Fruit fly (Drosophila melanogaster) whole organism, wandering third instar larva: ENCODE measurements around the gene Srp54k.

Experiments used
- CG32264 ChIP-seq: fragments of 200-800 bp; sonication (Bioruptor generic); optimal IDR thresholded peaks from 2 replicates; lab custom pipeline; 2016; ENCODE audit warnings: missing biosample characterization, missing genetic modification characterization
- CG9705 ChIP-seq: fragments of 200-800 bp; sonication (Bioruptor generic); optimal IDR thresholded peaks from 2 replicates; lab custom pipeline; 2018; ENCODE audit warnings: missing biosample characterization, mild to moderate bottlenecking, missing genetic modification characterization
- CrebA ChIP-seq: fragments of 200-800 bp; sonication (Bioruptor generic); optimal IDR thresholded peaks from 2 replicates; lab custom pipeline; 2016; ENCODE audit warnings: missing biosample characterization, mild to moderate bottlenecking, missing genetic modification characterization, borderline replicate concordance
- Dfd ChIP-seq: fragments of >200 bp; optimal IDR thresholded peaks from 2 replicates; lab custom pipeline; 2017; ENCODE audit warnings: missing biosample characterization, missing genetic modification characterization
- GATAd ChIP-seq: sonication (Bioruptor generic); optimal IDR thresholded peaks from 2 replicates; lab custom pipeline; 2016; ENCODE audit warnings: missing biosample characterization, missing genetic modification characterization
- HLH106 ChIP-seq: fragments of 200-800 bp; optimal IDR thresholded peaks from 3 replicates; lab custom pipeline; 2019; ENCODE audit warnings: missing biosample characterization, mild to moderate bottlenecking, missing genetic modification characterization, moderate library complexity
- Hnf4 ChIP-seq: fragments of 200-800 bp; sonication (Bioruptor generic); optimal IDR thresholded peaks from 2 replicates; lab custom pipeline; 2016; ENCODE audit warnings: missing biosample characterization, mild to moderate bottlenecking, missing genetic modification characterization
- Jra ChIP-seq: sonication (Bioruptor generic); optimal IDR thresholded peaks from 2 replicates; lab custom pipeline; 2016; ENCODE audit warnings: missing biosample characterization, missing genetic modification characterization
- Mio ChIP-seq: sonication (Bioruptor generic); optimal IDR thresholded peaks from 2 replicates; lab custom pipeline; 2016; ENCODE audit warnings: missing biosample characterization, missing genetic modification characterization
- Myc ChIP-seq: fragments of >200 bp; optimal IDR thresholded peaks from 2 replicates; lab custom pipeline; 2017
- N ChIP-seq: fragments of >200 bp; optimal IDR thresholded peaks from 2 replicates; lab custom pipeline; 2018; ENCODE audit warnings: missing biosample characterization, missing external identifiers, missing genetic modification characterization
- OdsH ChIP-seq: fragments of 200-800 bp; sonication (Bioruptor generic); optimal IDR thresholded peaks from 2 replicates; lab custom pipeline; 2016; ENCODE audit warnings: missing biosample characterization, mild to moderate bottlenecking, missing genetic modification characterization
- Rel ChIP-seq, 2 experiments: fragments of 200-800 bp; sonication (Bioruptor generic) in 1 of 2; optimal IDR thresholded peaks; 2 replicates in 1 of 2; 3 replicates in 1 of 2; lab custom pipeline; 2016 to 2019; ENCODE audit warnings: mild to moderate bottlenecking in 2 of 2, missing biosample characterization in 2 of 2, missing genetic modification characterization in 2 of 2, moderate library complexity in 1 of 2
- Vsx2 ChIP-seq: fragments of 200-300, 225-300 bp; sonication (Bioruptor generic); optimal IDR thresholded peaks from 2 replicates; lab custom pipeline; 2018; ENCODE audit warnings: missing biosample characterization, missing genetic modification characterization; ENCODE audit not compliant: partially characterized antibody
- br ChIP-seq: fragments of 200-800 bp; sonication (Bioruptor generic); optimal IDR thresholded peaks from 2 replicates; lab custom pipeline; 2016; ENCODE audit warnings: missing biosample characterization, missing genetic modification characterization
- brk ChIP-seq: fragments of 200-800 bp; sonication (Bioruptor generic); optimal IDR thresholded peaks from 2 replicates; lab custom pipeline; 2016; ENCODE audit warnings: missing biosample characterization, mild to moderate bottlenecking, missing genetic modification characterization
- dl ChIP-seq, 2 experiments: fragments of 175-275, 200-275 bp in 1 of 2; fragments of 200-275 bp in 1 of 2; sonication (Bioruptor generic); optimal IDR thresholded peaks; lab custom pipeline; 2018; ENCODE audit warnings: mild to moderate bottlenecking in 2 of 2, missing biosample characterization in 2 of 2, missing genetic modification characterization in 2 of 2, moderate library complexity in 2 of 2; ENCODE audit not compliant: partially characterized antibody in 2 of 2, insufficient read depth in 1 of 2
- dsf ChIP-seq: sonication (Bioruptor generic); optimal IDR thresholded peaks from 2 replicates; lab custom pipeline; 2016; ENCODE audit warnings: missing biosample characterization, missing genetic modification characterization, borderline replicate concordance
- ey ChIP-seq: fragments of 200-800 bp; sonication (Bioruptor generic); optimal IDR thresholded peaks from 2 replicates; lab custom pipeline; 2016; ENCODE audit warnings: missing biosample characterization, missing genetic modification characterization
- foxo ChIP-seq, 2 experiments: fragments of 200-800 bp; sonication (Bioruptor generic); optimal IDR thresholded peaks; 2 replicates in 1 of 2; 3 replicates in 1 of 2; lab custom pipeline; 2016 to 2017; ENCODE audit warnings: missing biosample characterization in 2 of 2, missing genetic modification characterization in 2 of 2
- fru ChIP-seq: fragments of 200-800 bp; sonication (Bioruptor generic); optimal IDR thresholded peaks from 3 replicates; lab custom pipeline; 2016; ENCODE audit warnings: missing biosample characterization, mild to moderate bottlenecking, missing genetic modification characterization
- h ChIP-seq: fragments of 200-800 bp; sonication (Bioruptor generic); optimal IDR thresholded peaks from 3 replicates; lab custom pipeline; 2016; ENCODE audit warnings: missing biosample characterization, mild to moderate bottlenecking, missing genetic modification characterization
- jim ChIP-seq: fragments of 175-275, 200-325 bp; sonication (Bioruptor generic); optimal IDR thresholded peaks from 2 replicates; lab custom pipeline; 2016; ENCODE audit warnings: missing biosample characterization, mild to moderate bottlenecking, missing genetic modification characterization
- lola ChIP-seq: fragments of >200 bp; optimal IDR thresholded peaks from 2 replicates; lab custom pipeline; 2017; ENCODE audit warnings: missing biosample characterization, missing genetic modification characterization
- pan ChIP-seq: fragments of >200 bp; optimal IDR thresholded peaks from 2 replicates; lab custom pipeline; 2017
- psq ChIP-seq: fragments of 200-800 bp; sonication (Bioruptor generic); optimal IDR thresholded peaks from 3 replicates; lab custom pipeline; 2017; ENCODE audit warnings: missing biosample characterization, mild to moderate bottlenecking, missing genetic modification characterization, moderate library complexity
- rgr ChIP-seq: fragments of 200-800 bp; sonication (Bioruptor generic); optimal IDR thresholded peaks from 3 replicates; lab custom pipeline; 2016; ENCODE audit warnings: missing biosample characterization, mild to moderate bottlenecking, missing genetic modification characterization
- sage ChIP-seq: fragments of 200-800 bp; sonication (Bioruptor generic); optimal IDR thresholded peaks from 2 replicates; lab custom pipeline; 2016; ENCODE audit warnings: missing biosample characterization, mild to moderate bottlenecking, missing genetic modification characterization
- sv ChIP-seq: fragments of 200-800 bp; sonication (Bioruptor generic); optimal IDR thresholded peaks from 3 replicates; lab custom pipeline; 2016; ENCODE audit warnings: missing biosample characterization, missing genetic modification characterization
- tai ChIP-seq: sonication (Bioruptor generic); optimal IDR thresholded peaks from 2 replicates; lab custom pipeline; 2016; ENCODE audit warnings: missing biosample characterization, missing genetic modification characterization
- usp ChIP-seq: fragments of >200 bp; optimal IDR thresholded peaks from 2 replicates; lab custom pipeline; 2017; ENCODE audit warnings: missing biosample characterization, missing genetic modification characterization

The Srp54k gene

DNA sequence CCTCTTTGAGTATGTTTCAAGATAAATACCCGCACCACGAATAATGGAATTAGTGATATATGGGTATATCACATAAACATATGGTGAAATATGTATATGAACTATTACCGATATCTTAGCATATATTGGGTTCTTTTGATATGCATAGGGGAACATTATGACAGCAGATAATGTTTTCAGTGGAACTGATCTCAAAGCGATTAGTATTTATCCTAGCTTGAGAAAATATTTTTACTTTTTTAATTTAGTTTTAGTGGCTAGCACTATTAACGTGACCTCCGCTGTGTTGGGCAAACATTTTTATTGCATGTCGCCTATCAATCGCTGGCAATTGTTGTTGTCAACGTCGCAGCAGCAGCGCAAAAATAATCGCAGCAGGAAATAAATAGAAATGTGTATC is 35.9 kb downstream of the Srp54k start:
- TF ChIP-seq usp (GFP tag; lab: Kevin White, UChicago): no peak
- TF ChIP-seq br: no peak
- peak; percentile 18 for TF ChIP-seq ey (GFP tag; lab: Kevin White, UChicago)
- TF ChIP-seq CG32264 (GFP tag; lab: Kevin White, UChicago): no peak
- peak; percentile 34 for TF ChIP-seq h (GFP tag; lab: Kevin White, UChicago)
- TF ChIP-seq foxo (GFP tag; optimal IDR thresholded peaks at IDR 0.05; lab: Kevin White, UChicago): peak in 1 of 2 experiments; percentile 35
- no peak for TF ChIP-seq Dfd (GFP tag; lab: Kevin White, UChicago)
- no peak for TF ChIP-seq dsf
- peak; percentile 14 for TF ChIP-seq HLH106 (tag; lab: Kevin White, UChicago)
- no peak for TF ChIP-seq CG9705
- TF ChIP-seq pan (lab: Kevin White, UChicago): no peak
- TF ChIP-seq dl (GFP tag; optimal IDR thresholded peaks at IDR 0.05; lab: Kevin White, UChicago; ENCODE audit: insufficient read depth in 1 of 2, partially characterized antibody in 2 of 2): no peak
- no peak for TF ChIP-seq brk (GFP tag; lab: Kevin White, UChicago)
- TF ChIP-seq Mio (GFP tag; lab: Kevin White, UChicago): no peak
- peak; percentile 18 for TF ChIP-seq psq (GFP tag; lab: Kevin White, UChicago)
- TF ChIP-seq Hnf4 (GFP tag; lab: Kevin White, UChicago): no peak
- no peak for TF ChIP-seq CrebA
- TF ChIP-seq OdsH (GFP tag; lab: Kevin White, UChicago): no peak
- no peak for TF ChIP-seq Rel (GFP tag; optimal IDR thresholded peaks at IDR 0.05; lab: Kevin White, UChicago)
- TF ChIP-seq Rel (tag; optimal IDR thresholded peaks at IDR 0.05; lab: Kevin White, UChicago): no peak
- no peak for TF ChIP-seq fru
- TF ChIP-seq Vsx2 (GFP tag; lab: Kevin White, UChicago): no peak
- TF ChIP-seq Myc (lab: Kevin White, UChicago): no peak
- TF ChIP-seq rgr: peak; percentile 42
- TF ChIP-seq jim: no peak

DNA sequence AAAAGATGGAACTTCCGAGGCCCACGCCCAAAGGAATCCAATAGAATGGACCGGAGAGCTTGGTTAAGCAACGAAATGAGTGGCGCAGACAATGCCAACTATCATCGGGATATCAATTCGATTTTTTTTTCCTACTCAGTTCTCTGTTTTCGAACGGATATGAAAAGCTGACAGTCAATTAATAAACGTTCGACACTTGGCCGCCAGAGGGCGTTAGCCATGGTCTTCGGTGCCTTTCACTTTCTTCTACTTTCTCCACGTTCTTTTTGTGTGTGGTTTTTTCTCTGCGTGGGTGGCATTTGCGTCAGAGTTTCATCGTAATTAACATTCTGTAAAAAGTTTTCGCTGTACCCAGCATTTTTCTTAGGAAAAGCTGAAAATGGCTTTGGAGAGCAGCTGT is 49.3 kb downstream of the Srp54k start:
- TF ChIP-seq OdsH (GFP tag; lab: Kevin White, UChicago): no peak
- TF ChIP-seq Myc (lab: Kevin White, UChicago): no peak
- no peak for TF ChIP-seq CrebA
- no peak for TF ChIP-seq lola (GFP tag; lab: Kevin White, UChicago)
- no peak for TF ChIP-seq sv
- TF ChIP-seq tai (GFP tag; lab: Kevin White, UChicago): no peak
- no peak for TF ChIP-seq Jra (GFP tag; lab: Kevin White, UChicago)
- TF ChIP-seq N: no peak
- TF ChIP-seq sage (GFP tag; lab: Kevin White, UChicago): no peak
- TF ChIP-seq usp (GFP tag; lab: Kevin White, UChicago): no peak
- no peak for TF ChIP-seq GATAd
- TF ChIP-seq rgr: no peak
- no peak for TF ChIP-seq h (GFP tag; lab: Kevin White, UChicago)
- no peak for TF ChIP-seq Vsx2 (GFP tag; lab: Kevin White, UChicago)
- no peak for TF ChIP-seq Hnf4 (GFP tag; lab: Kevin White, UChicago)
